Fruit fly (Drosophila melanogaster) whole organism, wandering third instar larva: ENCODE measurements around the gene yellow-g.

Experiments
- CG32264 ChIP-seq: fragments of 200-800 bp; sonication (Bioruptor generic); optimal IDR thresholded peaks from 2 replicates; lab custom pipeline; 2016; ENCODE audit warnings: missing biosample characterization, missing genetic modification characterization
- CG9705 ChIP-seq: fragments of 200-800 bp; sonication (Bioruptor generic); optimal IDR thresholded peaks from 2 replicates; lab custom pipeline; 2018; ENCODE audit warnings: missing biosample characterization, mild to moderate bottlenecking, missing genetic modification characterization
- CrebA ChIP-seq: fragments of 200-800 bp; sonication (Bioruptor generic); optimal IDR thresholded peaks from 2 replicates; lab custom pipeline; 2016; ENCODE audit warnings: missing biosample characterization, mild to moderate bottlenecking, missing genetic modification characterization, borderline replicate concordance
- Dif ChIP-seq: fragments of 200-275, 200-300 bp; sonication (Bioruptor generic); optimal IDR thresholded peaks from 2 replicates; lab custom pipeline; 2018; ENCODE audit warnings: missing biosample characterization, missing genetic modification characterization; ENCODE audit not compliant: partially characterized antibody
- GATAd ChIP-seq: sonication (Bioruptor generic); optimal IDR thresholded peaks from 2 replicates; lab custom pipeline; 2016; ENCODE audit warnings: missing biosample characterization, missing genetic modification characterization
- HLH106 ChIP-seq: fragments of 200-800 bp; optimal IDR thresholded peaks from 3 replicates; lab custom pipeline; 2019; ENCODE audit warnings: missing biosample characterization, mild to moderate bottlenecking, missing genetic modification characterization, moderate library complexity
- Hnf4 ChIP-seq: fragments of 200-800 bp; sonication (Bioruptor generic); optimal IDR thresholded peaks from 2 replicates; lab custom pipeline; 2016; ENCODE audit warnings: missing biosample characterization, mild to moderate bottlenecking, missing genetic modification characterization
- Hr83 ChIP-seq: fragments of 200-300 bp; sonication (Bioruptor generic); optimal IDR thresholded peaks from 2 replicates; lab custom pipeline; 2016; ENCODE audit warnings: missing biosample characterization, mild to moderate bottlenecking, missing genetic modification characterization, moderate library complexity; ENCODE audit not compliant: poor library complexity, severe bottlenecking
- Jra ChIP-seq: sonication (Bioruptor generic); optimal IDR thresholded peaks from 2 replicates; lab custom pipeline; 2016; ENCODE audit warnings: missing biosample characterization, missing genetic modification characterization
- Myc ChIP-seq: fragments of >200 bp; optimal IDR thresholded peaks from 2 replicates; lab custom pipeline; 2017
- N ChIP-seq: fragments of >200 bp; optimal IDR thresholded peaks from 2 replicates; lab custom pipeline; 2018; ENCODE audit warnings: missing biosample characterization, missing external identifiers, missing genetic modification characterization
- OdsH ChIP-seq: fragments of 200-800 bp; sonication (Bioruptor generic); optimal IDR thresholded peaks from 2 replicates; lab custom pipeline; 2016; ENCODE audit warnings: missing biosample characterization, mild to moderate bottlenecking, missing genetic modification characterization
- Rel ChIP-seq, 2 experiments: fragments of 200-800 bp; sonication (Bioruptor generic) in 1 of 2; optimal IDR thresholded peaks; 2 replicates in 1 of 2; 3 replicates in 1 of 2; lab custom pipeline; 2016 to 2019; ENCODE audit warnings: mild to moderate bottlenecking in 2 of 2, missing biosample characterization in 2 of 2, missing genetic modification characterization in 2 of 2, moderate library complexity in 1 of 2
- Sp1 ChIP-seq: fragments of 200-800 bp; sonication (Bioruptor generic); optimal IDR thresholded peaks from 3 replicates; lab custom pipeline; 2019; ENCODE audit warnings: missing biosample characterization, mild to moderate bottlenecking, missing genetic modification characterization, moderate library complexity
- Vsx2 ChIP-seq: fragments of 200-300, 225-300 bp; sonication (Bioruptor generic); optimal IDR thresholded peaks from 2 replicates; lab custom pipeline; 2018; ENCODE audit warnings: missing biosample characterization, missing genetic modification characterization; ENCODE audit not compliant: partially characterized antibody
- br ChIP-seq: fragments of 200-800 bp; sonication (Bioruptor generic); optimal IDR thresholded peaks from 2 replicates; lab custom pipeline; 2016; ENCODE audit warnings: missing biosample characterization, missing genetic modification characterization
- dl ChIP-seq, 2 experiments: fragments of 175-275, 200-275 bp in 1 of 2; fragments of 200-275 bp in 1 of 2; sonication (Bioruptor generic); optimal IDR thresholded peaks; lab custom pipeline; 2018; ENCODE audit warnings: mild to moderate bottlenecking in 2 of 2, missing biosample characterization in 2 of 2, missing genetic modification characterization in 2 of 2, moderate library complexity in 2 of 2; ENCODE audit not compliant: partially characterized antibody in 2 of 2, insufficient read depth in 1 of 2
- dmrt93B ChIP-seq: fragments of 200-800 bp; sonication (Bioruptor generic); optimal IDR thresholded peaks from 2 replicates; lab custom pipeline; 2018; ENCODE audit warnings: missing biosample characterization, mild to moderate bottlenecking, missing genetic modification characterization
- ey ChIP-seq: fragments of 200-800 bp; sonication (Bioruptor generic); optimal IDR thresholded peaks from 2 replicates; lab custom pipeline; 2016; ENCODE audit warnings: missing biosample characterization, missing genetic modification characterization
- h ChIP-seq: fragments of 200-800 bp; sonication (Bioruptor generic); optimal IDR thresholded peaks from 3 replicates; lab custom pipeline; 2016; ENCODE audit warnings: missing biosample characterization, mild to moderate bottlenecking, missing genetic modification characterization
- jim ChIP-seq: fragments of 175-275, 200-325 bp; sonication (Bioruptor generic); optimal IDR thresholded peaks from 2 replicates; lab custom pipeline; 2016; ENCODE audit warnings: missing biosample characterization, mild to moderate bottlenecking, missing genetic modification characterization
- psq ChIP-seq: fragments of 200-800 bp; sonication (Bioruptor generic); optimal IDR thresholded peaks from 3 replicates; lab custom pipeline; 2017; ENCODE audit warnings: missing biosample characterization, mild to moderate bottlenecking, missing genetic modification characterization, moderate library complexity
- rgr ChIP-seq: fragments of 200-800 bp; sonication (Bioruptor generic); optimal IDR thresholded peaks from 3 replicates; lab custom pipeline; 2016; ENCODE audit warnings: missing biosample characterization, mild to moderate bottlenecking, missing genetic modification characterization
- sage ChIP-seq: fragments of 200-800 bp; sonication (Bioruptor generic); optimal IDR thresholded peaks from 2 replicates; lab custom pipeline; 2016; ENCODE audit warnings: missing biosample characterization, mild to moderate bottlenecking, missing genetic modification characterization
- sv ChIP-seq: fragments of 200-800 bp; sonication (Bioruptor generic); optimal IDR thresholded peaks from 3 replicates; lab custom pipeline; 2016; ENCODE audit warnings: missing biosample characterization, missing genetic modification characterization
- woc ChIP-seq: sonication (Bioruptor generic); optimal IDR thresholded peaks from 2 replicates; lab custom pipeline; 2016; ENCODE audit warnings: missing biosample characterization, mild to moderate bottlenecking, missing genetic modification characterization

The yellow-g gene

dm6 chr3L:2256422-2257172, 16.0 kb downstream of the yellow-g start:
- TF ChIP-seq psq (GFP tag; lab: Kevin White, UChicago): no peak
- no peak for TF ChIP-seq ey (GFP tag; lab: Kevin White, UChicago)
- TF ChIP-seq dmrt93B: no peak
- no peak for TF ChIP-seq dl (GFP tag; optimal IDR thresholded peaks at IDR 0.05; lab: Kevin White, UChicago; ENCODE audit: insufficient read depth in 1 of 2, partially characterized antibody in 2 of 2)
- TF ChIP-seq, all 38 proteins: peak for 0

DNA sequence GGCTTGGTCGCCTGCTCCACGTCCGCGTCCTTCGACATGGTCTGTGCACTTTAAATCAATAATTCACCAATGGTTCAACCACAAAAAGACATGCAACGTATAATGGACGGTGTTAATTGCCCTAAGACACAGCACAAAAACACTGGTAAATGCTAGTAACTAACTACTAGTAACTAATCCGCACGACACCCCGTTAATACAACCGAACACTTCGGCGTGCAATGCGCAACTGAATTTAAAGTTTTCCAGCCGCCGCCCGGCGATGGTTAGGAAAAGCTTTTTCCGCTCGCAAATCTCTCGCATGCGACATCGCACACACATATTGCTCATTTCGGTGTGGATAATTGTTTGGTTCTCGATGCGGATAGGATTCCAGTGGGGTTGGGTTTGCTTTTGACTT, 16.8 kb downstream of the yellow-g start:
- TF ChIP-seq sage (GFP tag; lab: Kevin White, UChicago) (no peak), CG9705 (GFP tag; lab: Kevin White, UChicago) (no peak)
- TF ChIP-seq, all 38 proteins: peak for 0

DNA sequence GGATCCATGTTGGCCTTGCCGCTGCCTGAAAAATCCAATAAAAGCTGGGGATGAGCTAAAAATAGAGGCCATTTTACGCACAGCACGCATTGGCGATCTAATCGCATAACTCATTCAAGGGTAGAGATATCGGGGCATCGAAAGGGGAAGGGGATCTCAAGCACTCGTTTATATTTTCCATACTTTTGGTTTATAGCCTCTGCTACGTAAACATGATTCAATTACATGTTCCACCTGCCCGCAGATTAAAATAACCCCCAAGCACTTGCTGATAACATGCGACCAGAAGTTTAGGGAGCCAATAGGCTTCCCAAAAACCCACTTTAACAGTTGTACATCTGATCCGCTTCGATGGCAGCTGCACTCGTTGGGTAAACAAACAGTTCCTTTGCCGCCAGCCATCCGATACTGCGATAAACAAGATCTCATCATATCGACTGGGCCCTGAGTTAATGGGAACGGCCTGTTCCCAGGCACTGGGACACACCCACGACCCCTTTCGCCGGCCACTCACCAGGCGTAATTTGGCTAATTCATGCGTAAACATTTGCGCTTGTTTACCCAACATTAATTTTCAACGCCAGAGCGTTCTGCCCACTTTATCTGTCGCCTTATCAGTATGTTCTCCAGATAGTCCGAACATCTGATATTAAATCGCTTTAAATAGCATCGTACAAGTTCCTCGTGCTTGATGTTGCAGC, 18.5 kb downstream of the yellow-g start:
- TF ChIP-seq Hr83 (GFP tag; lab: Kevin White, UChicago): peak; percentile 64
- no peak for TF ChIP-seq sv (GFP tag; lab: Kevin White, UChicago)
- TF ChIP-seq Hnf4 (GFP tag; lab: Kevin White, UChicago): no peak

DNA sequence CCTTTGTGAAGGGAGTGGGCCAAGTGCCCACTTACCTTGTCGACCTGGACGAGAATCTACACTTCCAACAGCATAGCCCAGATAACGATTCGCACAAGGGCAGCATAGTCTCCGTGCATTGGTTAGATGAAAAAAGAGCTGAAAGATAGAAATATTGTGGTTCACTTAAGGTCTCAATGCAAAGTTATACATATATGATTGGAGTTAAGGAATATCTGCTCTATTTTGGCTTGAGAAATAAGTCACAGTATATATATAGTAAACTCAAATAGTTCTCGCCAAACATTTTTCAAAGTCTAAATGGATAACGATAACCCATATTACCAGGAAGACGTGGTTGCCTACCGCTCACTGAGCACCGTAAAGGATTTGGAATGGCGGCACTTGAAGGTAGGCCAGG, 24.2 kb downstream of the yellow-g start, which contains the start of gene CG32305:
CG32305 (plus strand) TSS at position 301 of the 400 bp plus-strand sequence.
- TF ChIP-seq CrebA (GFP tag; lab: Kevin White, UChicago) (no peak), HLH106 (no peak), CG32264 (no peak), N (GFP tag; lab: Kevin White, UChicago) (no peak), br (GFP tag; lab: Kevin White, UChicago) (no peak), woc (GFP tag; lab: Kevin White, UChicago) (no peak), ey (GFP tag; lab: Kevin White, UChicago) (no peak), jim (GFP tag; lab: Kevin White, UChicago) (no peak), Hnf4 (GFP tag; lab: Kevin White, UChicago) (no peak), GATAd (GFP tag; lab: Kevin White, UChicago) (no peak), rgr (GFP tag; lab: Kevin White, UChicago) (no peak), Vsx2 (GFP tag; lab: Kevin White, UChicago) (no peak), Rel (GFP tag; optimal IDR thresholded peaks at IDR 0.05; lab: Kevin White, UChicago) (no peak), Rel (tag; optimal IDR thresholded peaks at IDR 0.05; lab: Kevin White, UChicago) (no peak), h (no peak), dmrt93B (no peak), Jra (no peak), CG9705 (GFP tag; lab: Kevin White, UChicago) (no peak)

dm6 chr3L:2243846-2244528, 28.6 kb downstream of the yellow-g start, which contains the start of gene CG32301:
TSS of gene CG32301 (plus strand) at chr3L:2244478.
- no peak for TF ChIP-seq sage (GFP tag; lab: Kevin White, UChicago)
- no peak for TF ChIP-seq Dif (GFP tag; lab: Kevin White, UChicago)
- no peak for TF ChIP-seq GATAd (GFP tag; lab: Kevin White, UChicago)
- TF ChIP-seq Myc (lab: Kevin White, UChicago): peak; percentile 96
- peak; percentile 46 for TF ChIP-seq Vsx2 (GFP tag; lab: Kevin White, UChicago)
- TF ChIP-seq Hr83 (GFP tag; lab: Kevin White, UChicago): no peak
- TF ChIP-seq OdsH (GFP tag; lab: Kevin White, UChicago): no peak
- peak; percentile 15 for TF ChIP-seq N (GFP tag; lab: Kevin White, UChicago)
- TF ChIP-seq Sp1 (GFP tag; lab: Kevin White, UChicago): no peak
- TF ChIP-seq, all 38 proteins: peak for 3
